Fruit fly (Drosophila melanogaster) Kc167 (cell line): ENCODE measurements around the gene Spase22-23.

ENCODE experiments used
- Myc ChIP-seq: fragments of >200 bp; optimal IDR thresholded peaks from 2 replicates; lab custom pipeline; 2017; ENCODE audit warnings: missing external identifiers
- Sin3A ChIP-seq: fragments of >200 bp; optimal IDR thresholded peaks from 2 replicates; lab custom pipeline; 2018; ENCODE audit warnings: missing external identifiers
- h ChIP-seq: fragments of >200 bp; optimal IDR thresholded peaks from 3 replicates; lab custom pipeline; 2018; ENCODE audit warnings: missing external identifiers
- insv ChIP-seq: fragments of >200 bp; optimal IDR thresholded peaks from 3 replicates; lab custom pipeline; 2018; ENCODE audit warnings: missing external identifiers
- psq ChIP-seq: fragments of >200 bp; optimal IDR thresholded peaks from 2 replicates; lab custom pipeline; 2017; ENCODE audit warnings: missing external identifiers
- ttk ChIP-seq: sonication (Bioruptor generic); optimal IDR thresholded peaks from 2 replicates; lab custom pipeline; 2017; ENCODE audit warnings: missing external identifiers

Spase22-23 gene

DNA sequence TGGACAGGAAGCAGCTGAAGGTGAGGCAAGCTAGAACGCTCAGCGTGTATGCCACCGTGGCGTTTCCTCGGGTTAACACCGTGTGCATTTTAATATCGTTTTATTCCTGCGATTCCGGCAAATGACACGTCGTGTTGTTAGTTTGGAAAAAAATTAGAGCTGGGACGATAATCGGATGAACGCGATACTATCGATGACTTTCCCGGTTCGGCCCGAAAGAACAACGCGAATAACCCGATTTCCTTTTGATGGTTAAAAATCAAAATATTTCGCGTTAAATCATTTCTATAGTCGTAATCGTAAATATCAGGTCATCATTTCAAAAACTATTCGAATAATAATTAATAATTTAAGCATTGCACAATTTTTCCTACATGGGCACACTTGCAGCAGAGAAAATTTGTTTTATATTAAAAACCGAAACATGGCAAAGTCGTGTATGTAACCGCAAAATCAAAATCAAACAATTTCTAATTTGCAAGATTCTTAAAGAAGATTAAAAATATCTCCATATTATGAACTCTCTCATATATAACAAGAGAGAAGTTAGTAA lies at the start of gene Spase22-23:
Gene Spase22-23 (minus strand): TSS at position 166 of the 553 bp plus-strand sequence.
- TF ChIP-seq Sin3A = no peak
- TF ChIP-seq h (lab: Kevin White, UChicago) = no peak
- TF ChIP-seq psq (lab: Kevin White, UChicago) = no peak
- TF ChIP-seq ttk (lab: Kevin White, UChicago) = no peak
- TF ChIP-seq Myc = no peak
- no peak for TF ChIP-seq insv

- TF ChIP-seq insv (no peak), ttk (lab: Kevin White, UChicago) (no peak), Sin3A (no peak), h (lab: Kevin White, UChicago) (no peak)
Measured at dm6 chr3R:24279291-24279690, 49.5 kb upstream of the Spase22-23 start, which contains the start of gene shps. Gene shps (plus strand): TSS chr3R:24279572.

DNA sequence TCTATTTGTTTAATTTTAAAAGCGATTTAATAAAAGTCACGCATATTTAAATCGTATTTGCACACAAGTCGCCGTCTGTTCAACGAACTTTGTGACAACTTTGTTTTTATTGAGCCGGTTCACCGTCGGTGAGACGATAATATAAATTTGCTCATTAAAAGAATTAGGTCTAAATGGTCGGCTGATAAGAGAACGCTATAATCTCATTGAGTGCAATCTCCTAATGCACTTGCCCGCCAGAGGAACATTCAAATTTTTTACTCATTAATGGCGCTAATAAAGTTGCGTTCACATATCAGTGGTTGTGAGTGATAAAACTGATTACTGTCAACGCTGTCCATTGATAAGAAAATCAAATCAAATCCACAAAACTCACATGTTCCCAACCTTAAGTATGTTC lies 48.9 kb upstream of the Spase22-23 start:
- no peak for TF ChIP-seq psq (lab: Kevin White, UChicago)
- no peak for TF ChIP-seq ttk (lab: Kevin White, UChicago)
- TF ChIP-seq Sin3A = no peak
- TF ChIP-seq Myc = no peak
- TF ChIP-seq h (lab: Kevin White, UChicago) = no peak
- TF ChIP-seq insv = no peak

- TF ChIP-seq Sin3A (no peak), ttk (lab: Kevin White, UChicago) (no peak), h (lab: Kevin White, UChicago) (no peak), psq (lab: Kevin White, UChicago) (no peak), insv (no peak), Myc (no peak)
Measured at dm6 chr3R:24276104-24277008, 46.5 kb upstream of the Spase22-23 start, which contains the start of gene Orct. Gene Orct (plus strand): TSS chr3R:24276260.

- TF ChIP-seq ttk (lab: Kevin White, UChicago) (no peak), insv (no peak), Myc (no peak), psq (lab: Kevin White, UChicago) (no peak), Sin3A (no peak), h (lab: Kevin White, UChicago) (no peak)
Measured at dm6 chr3R:24275463-24275862, 45.6 kb upstream of the Spase22-23 start.

DNA sequence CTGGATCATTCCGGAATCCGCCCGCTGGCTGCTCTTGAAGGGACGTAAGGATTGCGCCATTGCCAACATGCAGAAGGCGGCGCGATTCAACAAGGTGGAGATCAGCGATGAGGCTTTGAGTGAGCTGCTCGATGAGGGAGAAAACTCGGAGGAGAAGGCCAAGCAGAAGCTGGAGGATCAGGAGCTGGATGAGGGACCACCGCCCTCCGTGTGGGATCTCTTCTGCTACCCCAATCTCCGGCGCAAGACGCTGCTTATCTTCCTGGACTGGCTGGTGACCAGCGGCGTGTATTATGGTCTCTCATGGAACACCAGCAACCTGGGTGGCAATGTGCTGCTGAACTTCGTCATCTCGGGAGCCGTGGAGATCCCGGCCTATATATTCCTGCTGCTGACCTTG lies 44.4 kb upstream of the Spase22-23 start:
- TF ChIP-seq ttk (lab: Kevin White, UChicago) (peak; percentile 99), psq (lab: Kevin White, UChicago) (no peak)

DNA sequence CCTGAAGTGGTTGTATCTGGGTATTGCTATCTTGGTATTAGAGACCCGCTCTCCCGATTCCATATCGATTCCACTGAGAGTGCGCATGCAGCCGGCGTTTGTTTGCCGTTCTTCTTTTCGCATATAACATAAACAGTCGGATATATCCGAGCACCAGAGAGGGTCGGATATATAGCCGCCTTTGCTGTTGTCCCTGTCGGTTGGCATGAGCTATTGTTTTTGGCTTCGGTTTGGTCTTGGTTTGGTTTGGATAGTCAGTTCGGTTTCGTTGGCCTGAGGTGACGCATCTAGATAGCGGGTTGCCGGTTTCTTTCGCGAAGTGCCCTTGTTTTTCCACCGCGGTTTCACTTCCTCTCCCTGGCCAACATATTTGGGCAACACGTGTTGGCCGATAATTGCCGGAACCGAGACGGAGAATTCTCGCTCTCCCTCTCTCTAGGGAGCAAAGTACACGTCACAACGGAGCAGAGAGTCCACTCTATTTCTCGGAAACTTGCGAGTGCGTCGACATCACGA lies 43.0 kb upstream of the Spase22-23 start, which contains the start of gene Orct2:
Gene Orct2 (plus strand): TSS at position 255 of the 516 bp plus-strand sequence.
- no peak for TF ChIP-seq insv
- no peak for TF ChIP-seq Myc
- TF ChIP-seq h (lab: Kevin White, UChicago) = no peak
- TF ChIP-seq ttk (lab: Kevin White, UChicago) = no peak
- TF ChIP-seq Sin3A = no peak
- TF ChIP-seq psq (lab: Kevin White, UChicago) = no peak

DNA sequence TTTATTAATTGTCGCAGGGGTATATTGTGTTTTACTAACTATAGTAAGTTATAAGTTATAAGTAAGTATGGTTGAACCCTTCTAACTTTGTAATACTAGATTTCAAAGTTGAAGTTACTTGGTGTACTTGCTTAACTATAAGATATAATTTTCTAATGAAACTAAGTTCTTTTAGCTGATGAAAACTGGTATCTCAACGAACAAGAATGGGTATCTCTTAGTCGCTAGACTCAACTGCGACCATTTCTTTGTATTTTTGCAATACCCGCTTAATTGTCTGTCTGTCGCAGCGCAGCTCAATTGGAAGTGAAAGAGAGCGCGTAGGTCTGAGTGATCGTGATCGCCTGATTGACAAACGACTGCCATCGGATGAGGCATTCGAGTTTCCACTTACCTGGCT lies 42.4 kb upstream of the Spase22-23 start:
- TF ChIP-seq h (lab: Kevin White, UChicago) (no peak), ttk (lab: Kevin White, UChicago) (no peak), insv (no peak), psq (lab: Kevin White, UChicago) (no peak), Myc (no peak), Sin3A (no peak)

- TF ChIP-seq Myc (no peak), Sin3A (no peak), psq (lab: Kevin White, UChicago) (no peak), h (lab: Kevin White, UChicago) (no peak), ttk (lab: Kevin White, UChicago) (no peak)
Measured at dm6 chr3R:24271071-24271470, 41.2 kb upstream of the Spase22-23 start, which contains the start of gene jar. Gene jar (minus strand): TSS chr3R:24271233.

- no peak for TF ChIP-seq psq (lab: Kevin White, UChicago)
- TF ChIP-seq ttk (lab: Kevin White, UChicago) = no peak
- TF ChIP-seq h (lab: Kevin White, UChicago) = no peak
- no peak for TF ChIP-seq Sin3A
- TF ChIP-seq Myc = no peak
Measured at dm6 chr3R:24270578-24270977, 40.7 kb upstream of the Spase22-23 start.

- no peak for TF ChIP-seq Sin3A
- TF ChIP-seq h (lab: Kevin White, UChicago) = no peak
- no peak for TF ChIP-seq ttk (lab: Kevin White, UChicago)
- TF ChIP-seq psq (lab: Kevin White, UChicago) = no peak
- no peak for TF ChIP-seq Myc
- no peak for TF ChIP-seq insv
Measured at dm6 chr3R:24270034-24270433, 40.2 kb upstream of the Spase22-23 start.

DNA sequence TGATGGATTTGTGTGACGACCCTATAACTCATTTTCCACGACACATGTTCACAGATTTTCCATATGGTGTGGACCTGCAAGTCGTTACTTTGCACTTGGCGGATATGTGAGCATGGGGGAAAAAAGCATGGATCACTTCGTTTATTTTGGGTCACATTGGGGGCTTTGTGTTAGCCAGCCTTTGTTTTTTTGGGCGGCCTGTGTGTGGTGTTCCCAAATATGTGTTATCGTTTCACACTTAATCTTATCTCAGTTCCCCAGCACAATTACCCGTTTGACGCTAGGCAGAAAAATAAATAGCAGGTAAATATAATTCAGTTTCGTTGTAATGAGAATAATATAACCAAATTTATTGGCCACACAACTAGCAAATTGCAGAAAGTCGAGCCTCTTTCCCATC lies 38.5 kb upstream of the Spase22-23 start:
- no peak for TF ChIP-seq psq (lab: Kevin White, UChicago)
- no peak for TF ChIP-seq insv
- no peak for TF ChIP-seq Myc
- no peak for TF ChIP-seq h (lab: Kevin White, UChicago)
- no peak for TF ChIP-seq ttk (lab: Kevin White, UChicago)
- TF ChIP-seq Sin3A = no peak
